Worm (Caenorhabditis elegans): Measurements from ENCODE around the gene Y116F11B.17.

DNA sequence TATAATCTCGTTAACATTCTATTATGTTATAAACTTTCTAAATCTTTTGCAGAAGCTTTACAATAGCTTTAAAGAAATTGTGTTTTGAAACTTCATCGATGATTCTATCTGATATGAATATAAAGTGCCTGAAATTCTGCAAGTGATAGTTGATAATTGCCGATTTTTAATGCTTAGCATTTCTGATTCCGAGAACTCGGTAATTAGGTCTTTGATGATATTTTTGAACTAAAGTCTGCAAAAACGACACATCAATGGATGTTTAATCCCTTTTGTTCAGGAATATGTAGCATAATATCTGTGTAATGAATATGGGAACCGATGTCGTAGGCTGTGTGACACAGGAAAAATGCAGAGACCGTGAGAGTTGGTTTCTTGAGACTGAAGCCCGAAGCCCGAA, 19.2 kb downstream of the Y116F11B.17 start:
- TF ChIP-seq nhr-6 (tag; optimal IDR thresholded peaks at IDR 0.05), result no peak
- TF ChIP-seq ztf-11 (tag; optimal IDR thresholded peaks at IDR 0.05), result no peak
- no peak for TF ChIP-seq nhr-76 (tag; optimal IDR thresholded peaks at IDR 0.05)
